Worm (Caenorhabditis elegans) whole organism, early embryonic: ENCODE results near the gene ncs-5.

Source experiments
- B0310.2 ChIP-seq: sonication (generic microtip); optimal IDR thresholded peaks from 2 replicates; lab custom pipeline; 2016; ENCODE audit warnings: mild to moderate bottlenecking, missing genetic modification characterization, missing compliant biosample characterization
- aly-1 ChIP-seq: sonication (generic microtip); optimal IDR thresholded peaks from 2 replicates; lab custom pipeline; 2016; ENCODE audit warnings: missing genetic modification characterization, missing compliant biosample characterization
- ama-1 ChIP-seq: fragments of 150-350 bp; optimal IDR thresholded peaks from 2 replicates; lab custom pipeline; 2014
- ceh-36 ChIP-seq: sonication (generic microtip); optimal IDR thresholded peaks from 2 replicates; lab custom pipeline; 2016; ENCODE audit warnings: missing genetic modification characterization, inconsistent platforms, missing compliant biosample characterization
- flt-1 ChIP-seq: fragments of 200-800 bp; sonication (Bioruptor generic); IDR thresholded peaks from 2 replicates; pipeline ENCODE4 v1.3.6; 2022; ENCODE audit warnings: missing genetic modification characterization, missing compliant biosample characterization
- scrt-1 ChIP-seq: fragments of 200-800 bp; sonication (Bioruptor generic); IDR thresholded peaks from 2 replicates; pipeline ENCODE4 v1.3.6; 2022; ENCODE audit warnings: missing genetic modification characterization, missing compliant biosample characterization

ce11 chrV:18783474-18783873 is 36.1 kb upstream of the ncs-5 start, which contains the start of gene Y17D7B.10:
- TF ChIP-seq B0310.2 (tag; lab: Kevin White, UChicago) (no peak), aly-1 (tag; lab: Kevin White, UChicago) (no peak), ama-1 (lab: Kevin White, UChicago) (no peak), scrt-1 (GFP tag; lab: Robert Waterston, UW) (no peak), ceh-36 (tag; lab: Kevin White, UChicago) (no peak), flt-1 (no peak)
